Worm (Caenorhabditis elegans): Measurements from ENCODE around the gene atrn-1.

DNA sequence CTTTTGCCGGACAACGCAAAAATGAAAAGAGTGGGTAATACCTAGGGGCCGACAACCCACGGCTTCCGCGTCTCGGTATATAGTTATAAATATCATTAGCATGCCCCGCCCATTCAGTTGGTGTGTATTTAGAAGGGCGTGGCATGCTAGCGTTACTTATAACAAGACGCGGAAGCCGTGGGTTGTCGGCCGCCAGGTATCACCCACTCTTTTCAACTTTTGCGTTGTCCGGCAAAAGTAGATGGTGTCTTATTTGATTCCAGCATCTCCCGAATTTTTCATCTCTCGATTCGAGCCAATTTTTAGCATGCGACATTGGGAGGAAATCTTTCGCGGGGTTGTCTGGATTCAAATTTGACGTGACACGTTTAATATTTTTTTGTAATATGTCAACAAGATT is 6.4 kb downstream of the atrn-1 start:
- TF ChIP-seq cebp-1 (GFP tag; IDR thresholded peaks at IDR 0.05) (no peak), cebp-1 (tag; optimal IDR thresholded peaks at IDR 0.05) (no peak), let-526 (GFP tag; IDR thresholded peaks at IDR 0.05) (no peak), attf-6 (GFP tag; IDR thresholded peaks at IDR 0.05) (no peak), ceh-58 (GFP tag; IDR thresholded peaks at IDR 0.05) (no peak), athp-1 (tag; optimal IDR thresholded peaks at IDR 0.05) (no peak), dpff-1 (tag; optimal IDR thresholded peaks at IDR 0.05) (no peak), nfya-2 (GFP tag; IDR thresholded peaks at IDR 0.05) (no peak), ets-4 (GFP tag; optimal IDR thresholded peaks at IDR 0.05) (no peak), ama-1 (optimal IDR thresholded peaks at IDR 0.05) (no peak), ama-1 (GFP tag; optimal IDR thresholded peaks at IDR 0.05) (no peak), zfh-2 (GFP tag; conservative IDR thresholded peaks at IDR 0.05) (no peak), ceh-79 (tag; optimal IDR thresholded peaks at IDR 0.05) (no peak), F37B4.10 (GFP tag; IDR thresholded peaks at IDR 0.05) (no peak), Y53F4B.3 (GFP tag; IDR thresholded peaks at IDR 0.05) (no peak)

All from whole organism, young adult.